Fruit fly (Drosophila melanogaster): ENCODE measurements around the gene CG12496.

Gene CG12496

dm6 chrX:2419518-2419917, 8.8 kb upstream of the CG12496 start (continued):
- peak; percentile 61 for TF ChIP-seq Lhr (GFP tag; optimal IDR thresholded peaks at IDR 0.05)
- peak; percentile 22 for TF ChIP-seq pzg (GFP tag; optimal IDR thresholded peaks at IDR 0.05)
- no peak for TF ChIP-seq CG11456 (GFP tag; IDR thresholded peaks at IDR 0.05)
- TF ChIP-seq CG42726 (GFP tag; IDR thresholded peaks at IDR 0.05; ENCODE audit: partially characterized antibody), result peak; percentile 65
- TF ChIP-seq CG33213 (GFP tag; optimal IDR thresholded peaks at IDR 0.05), result peak; percentile 43
- TF ChIP-seq Sry-β (GFP tag; optimal IDR thresholded peaks at IDR 0.05), result no peak
- TF ChIP-seq stwl (tag; optimal IDR thresholded peaks at IDR 0.05), result peak; percentile 60
- no peak for TF ChIP-seq Neu2 (GFP tag; optimal IDR thresholded peaks at IDR 0.05; ENCODE audit: borderline replicate concordance)
- peak; percentile 46 for TF ChIP-seq trem (tag; optimal IDR thresholded peaks at IDR 0.05)
- peak; percentile 21 for TF ChIP-seq CG2712 (tag; optimal IDR thresholded peaks at IDR 0.05)
- TF ChIP-seq tna (GFP tag; IDR thresholded peaks at IDR 0.05; ENCODE audit: partially characterized antibody), result no peak
- TF ChIP-seq phol (tag; optimal IDR thresholded peaks at IDR 0.05), result peak; percentile 7
- no peak for TF ChIP-seq br (optimal IDR thresholded peaks at IDR 0.05)
- TF ChIP-seq BEAF-32 (GFP tag; optimal IDR thresholded peaks at IDR 0.05), result peak; percentile 2
- TF ChIP-seq Dfd (GFP tag; optimal IDR thresholded peaks at IDR 0.05), result no peak
- peak; percentile 88 for TF ChIP-seq pita (GFP tag; optimal IDR thresholded peaks at IDR 0.05)
- peak in 1 of 2 experiments; percentile 94 for TF ChIP-seq insv (GFP tag; optimal IDR thresholded peaks at IDR 0.05)
- TF ChIP-seq CTCF (GFP tag; optimal IDR thresholded peaks at IDR 0.05), result peak; percentile 89
- TF ChIP-seq CG12299 (tag; optimal IDR thresholded peaks at IDR 0.05), result no peak
- TF ChIP-seq CG13123 (GFP tag; optimal IDR thresholded peaks at IDR 0.05), result no peak
- TF ChIP-seq tap (tag; optimal IDR thresholded peaks at IDR 0.05), result no peak
- TF ChIP-seq Atf3 (GFP tag; optimal IDR thresholded peaks at IDR 0.05), result no peak
- TF ChIP-seq CG8924 (tag; optimal IDR thresholded peaks at IDR 0.05), result no peak
- peak; percentile 34; the same call in 1 of the 2 replicates for TF ChIP-seq amos (GFP tag; IDR thresholded peaks at IDR 0.05; ENCODE audit: partially characterized antibody)
- peak; percentile 96 for TF ChIP-seq CG11560 (tag; IDR thresholded peaks at IDR 0.05)
- peak; percentile 54 for TF ChIP-seq Dref (GFP tag; IDR thresholded peaks at IDR 0.05)
- TF ChIP-seq CG8290 (GFP tag; optimal IDR thresholded peaks at IDR 0.05), result peak; percentile 77
- no peak for TF ChIP-seq CG8290 (tag; optimal IDR thresholded peaks at IDR 0.05)
- no peak for TF ChIP-seq CG7786 (GFP tag; optimal IDR thresholded peaks at IDR 0.05)
- peak; percentile 14 for TF ChIP-seq Sry-δ (GFP tag; optimal IDR thresholded peaks at IDR 0.05)
- peak; percentile 24 for TF ChIP-seq CG15514 (GFP tag; optimal IDR thresholded peaks at IDR 0.05)
- TF ChIP-seq unc-4 (GFP tag; IDR thresholded peaks at IDR 0.05; ENCODE audit: partially characterized antibody), result peak; percentile 27; the same call in 1 of the 2 replicates
- TF ChIP-seq CG10267 (tag; optimal IDR thresholded peaks at IDR 0.05), result peak; percentile 20
- TF ChIP-seq CG11085 (GFP tag; IDR thresholded peaks at IDR 0.05), result no peak
- TF ChIP-seq Drgx (GFP tag; IDR thresholded peaks at IDR 0.05), result no peak
- TF ChIP-seq Atf-2 (GFP tag; optimal IDR thresholded peaks at IDR 0.05), result no peak
- TF ChIP-seq CG3847 (GFP tag; IDR thresholded peaks at IDR 0.05), result no peak
- peak; percentile 36 for TF ChIP-seq CG14710 (tag; optimal IDR thresholded peaks at IDR 0.05)
- peak; percentile 21 for TF ChIP-seq CG15479 (GFP tag; optimal IDR thresholded peaks at IDR 0.05)
- TF ChIP-seq Eip74EF (GFP tag; optimal IDR thresholded peaks at IDR 0.05), result no peak
- TF ChIP-seq ato (GFP tag; IDR thresholded peaks at IDR 0.05; ENCODE audit: partially characterized antibody), result no peak
- TF ChIP-seq CG6791 (GFP tag; IDR thresholded peaks at IDR 0.05; ENCODE audit: partially characterized antibody), result peak; percentile 29; the same call in 2 of the 3 replicates
- no peak for TF ChIP-seq Poxn (GFP tag; IDR thresholded peaks at IDR 0.05)
- TF ChIP-seq gfzf (GFP tag; optimal IDR thresholded peaks at IDR 0.05), result peak; percentile 35
- TF ChIP-seq HLH4C (GFP tag; IDR thresholded peaks at IDR 0.05; ENCODE audit: partially characterized antibody), result no peak

All from whole organism, embryonic.